Worm (Caenorhabditis elegans): Measurements from ENCODE around the gene F58A6.2.

ce11 chrII:5185955-5186539, 49.5 kb downstream of the F58A6.2 start:
- TF ChIP-seq lim-6 (tag; optimal IDR thresholded peaks at IDR 0.05) (no peak), ceh-24 (tag; optimal IDR thresholded peaks at IDR 0.05) (no peak), ceh-14 (tag; optimal IDR thresholded peaks at IDR 0.05) (no peak), ttx-3 (tag; optimal IDR thresholded peaks at IDR 0.05) (no peak)
